Worm (Caenorhabditis elegans): ENCODE data around the gene sma-9.

sma-9 gene

DNA sequence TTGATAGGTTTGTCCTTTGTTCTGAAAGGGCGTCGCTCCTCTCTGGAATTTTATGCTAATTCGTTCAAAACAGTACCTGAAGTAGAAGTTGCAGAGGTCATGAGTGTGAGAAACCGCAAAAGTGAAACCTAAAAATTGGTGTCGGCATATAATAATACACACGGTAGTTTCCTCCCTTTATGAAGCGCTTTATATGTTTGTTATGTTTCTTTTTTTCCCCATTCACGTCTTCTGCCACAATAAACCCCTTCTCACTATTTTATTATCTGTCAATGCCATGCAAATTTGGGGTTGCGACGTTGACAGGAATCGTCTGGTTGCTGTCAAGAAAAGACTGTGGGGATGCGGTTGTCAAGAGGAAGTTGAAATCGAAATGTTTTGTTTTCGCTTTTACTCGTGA is 23.4 kb downstream of the sma-9 start, which contains the start of gene vap-2:
vap-2 (minus strand) TSS at position 101 of the 400 bp plus-strand sequence.
- TF ChIP-seq ama-1 (optimal IDR thresholded peaks at IDR 0.05) (no peak), ama-1 (GFP tag; optimal IDR thresholded peaks at IDR 0.05) (no peak), bed-1 (GFP tag; IDR thresholded peaks at IDR 0.05) (no peak), zfh-2 (GFP tag; conservative IDR thresholded peaks at IDR 0.05) (no peak), zim-3 (tag; optimal IDR thresholded peaks at IDR 0.05) (no peak), mcd-1 (GFP tag; IDR thresholded peaks at IDR 0.05) (no peak), ztf-28 (GFP tag; IDR thresholded peaks at IDR 0.05) (no peak)

DNA sequence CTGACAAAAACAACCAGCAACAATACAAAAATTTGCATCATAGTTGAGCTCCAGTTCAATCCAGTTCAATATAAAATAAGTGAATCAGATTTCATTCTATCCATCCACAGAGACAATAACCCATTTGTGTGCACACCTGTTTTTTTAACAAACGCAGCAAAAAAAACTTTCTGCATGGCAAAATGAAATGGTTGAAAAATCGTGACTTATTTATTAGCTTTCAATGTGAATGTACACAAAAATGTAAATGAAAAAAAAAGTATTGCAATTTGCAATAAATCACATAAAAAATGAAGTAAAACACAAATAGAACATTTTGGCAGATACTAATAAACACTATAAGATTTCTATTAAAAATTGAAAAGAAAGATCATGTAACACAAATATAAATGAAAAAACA is 25.6 kb downstream of the sma-9 start, which contains the start of gene T05A10.6:
T05A10.6 (minus strand) TSS at position 101 of the 400 bp plus-strand sequence.
- TF ChIP-seq dpff-1 (tag; optimal IDR thresholded peaks at IDR 0.05) (no peak), nhr-27 (tag; optimal IDR thresholded peaks at IDR 0.05) (no peak), ceh-100 (GFP tag; IDR thresholded peaks at IDR 0.05) (no peak), sea-2 (GFP tag; IDR thresholded peaks at IDR 0.05) (no peak), zim-3 (tag; optimal IDR thresholded peaks at IDR 0.05) (no peak), nhr-179 (tag; optimal IDR thresholded peaks at IDR 0.05) (no peak), somi-1 (GFP tag; optimal IDR thresholded peaks at IDR 0.05) (no peak), atf-7 (tag; optimal IDR thresholded peaks at IDR 0.05) (no peak), F23B12.7 (tag; optimal IDR thresholded peaks at IDR 0.05; ENCODE audit: insufficient read depth) (no peak), ccch-3 (GFP tag; optimal IDR thresholded peaks at IDR 0.05) (no peak), madf-8 (GFP tag; conservative IDR thresholded peaks at IDR 0.05) (no peak), F39B2.1 (GFP tag; IDR thresholded peaks at IDR 0.05) (no peak), ceh-40 (GFP tag; IDR thresholded peaks at IDR 0.05) (no peak), Y79H2A.3 (GFP tag; conservative IDR thresholded peaks at IDR 0.05) (no peak), tbp1 (GFP tag; optimal IDR thresholded peaks at IDR 0.05) (no peak)

ce11 chrX:10804441-10804840 is 35.4 kb downstream of the sma-9 start, which contains the start of gene F31B12.4:
Gene F31B12.4, plus strand, starts transcription at chrX:10804741.
- TF ChIP-seq sea-2 (GFP tag; IDR thresholded peaks at IDR 0.05) (no peak), him-1 (tag; optimal IDR thresholded peaks at IDR 0.05) (no peak), B0261.1 (tag; optimal IDR thresholded peaks at IDR 0.05) (no peak), attf-3 (GFP tag; conservative IDR thresholded peaks at IDR 0.05) (no peak), ztf-18 (tag; optimal IDR thresholded peaks at IDR 0.05) (no peak), nhr-90 (tag; optimal IDR thresholded peaks at IDR 0.05) (no peak), hsf-1 (GFP tag; IDR thresholded peaks at IDR 0.05) (no peak), snpc-1.1 (tag; optimal IDR thresholded peaks at IDR 0.05; ENCODE audit: insufficient read depth) (no peak), lag-1 (GFP tag; IDR thresholded peaks at IDR 0.05) (no peak), zfh-2 (GFP tag; conservative IDR thresholded peaks at IDR 0.05) (no peak), F37B4.10 (GFP tag; IDR thresholded peaks at IDR 0.05) (no peak), ztf-3 (GFP tag; optimal IDR thresholded peaks at IDR 0.05) (no peak), Y67H2A.10 (GFP tag; conservative IDR thresholded peaks at IDR 0.05) (no peak), ekl-4 (GFP tag; IDR thresholded peaks at IDR 0.05) (no peak), nfyb-1 (GFP tag; IDR thresholded peaks at IDR 0.05) (no peak)

DNA sequence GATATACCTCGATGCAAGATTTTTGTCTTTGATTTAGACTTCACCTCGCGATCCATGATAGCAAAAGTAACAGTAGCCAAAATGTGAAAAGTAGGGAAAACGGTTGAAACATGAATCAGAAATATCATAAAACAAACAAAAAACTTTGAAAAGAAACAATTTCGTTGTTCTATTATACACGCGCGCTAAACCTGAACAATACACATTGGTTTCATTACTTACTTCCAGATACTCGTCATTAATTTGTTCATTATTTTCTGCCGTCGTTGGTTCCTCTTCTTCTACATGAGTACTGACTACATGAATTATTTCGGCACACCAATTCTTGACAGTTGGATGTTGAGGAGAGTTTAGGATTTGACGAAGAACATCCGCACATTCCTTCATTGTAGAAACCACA is 51.4 kb downstream of the sma-9 start, which contains the start of gene F31B12.3:
F31B12.3 (minus strand) TSS at position 101 of the 400 bp plus-strand sequence.
- no peak for TF ChIP-seq ceh-100 (GFP tag; IDR thresholded peaks at IDR 0.05)
- TF ChIP-seq let-526 (GFP tag; IDR thresholded peaks at IDR 0.05) = no peak
- TF ChIP-seq ZK185.1 (tag; optimal IDR thresholded peaks at IDR 0.05; ENCODE audit: poor library complexity, severe bottlenecking) = no peak
- TF ChIP-seq F39B2.1 (GFP tag; IDR thresholded peaks at IDR 0.05) = no peak
- TF ChIP-seq rpc-1 (optimal IDR thresholded peaks at IDR 0.05) = no peak
- TF ChIP-seq rpc-1 (tag; optimal IDR thresholded peaks at IDR 0.05) = no peak
- no peak for TF ChIP-seq him-1 (tag; optimal IDR thresholded peaks at IDR 0.05)
- TF ChIP-seq hsf-1 (GFP tag; IDR thresholded peaks at IDR 0.05) = no peak
- no peak for TF ChIP-seq unc-130 (GFP tag; optimal IDR thresholded peaks at IDR 0.05)
- no peak for TF ChIP-seq xnd-1 (tag; optimal IDR thresholded peaks at IDR 0.05)
- TF ChIP-seq tbp1 (GFP tag; optimal IDR thresholded peaks at IDR 0.05) = no peak
- no peak for TF ChIP-seq hmg-1.2 (GFP tag; IDR thresholded peaks at IDR 0.05)
- TF ChIP-seq nhr-179 (tag; optimal IDR thresholded peaks at IDR 0.05) = no peak
- TF ChIP-seq dox-1 (GFP tag; IDR thresholded peaks at IDR 0.05) = no peak
- no peak for TF ChIP-seq fkh-3 (tag; optimal IDR thresholded peaks at IDR 0.05)
- no peak for TF ChIP-seq ceh-91 (GFP tag; IDR thresholded peaks at IDR 0.05)
- TF ChIP-seq atf-7 (tag; optimal IDR thresholded peaks at IDR 0.05) = no peak
- no peak for TF ChIP-seq dpff-1 (tag; optimal IDR thresholded peaks at IDR 0.05)
- TF ChIP-seq ama-1 (optimal IDR thresholded peaks at IDR 0.05) = no peak
- TF ChIP-seq ama-1 (GFP tag; optimal IDR thresholded peaks at IDR 0.05) = no peak

Data from whole organism, young adult.